Worm (Caenorhabditis elegans) whole organism, L2 larva: ENCODE measurements around the gene syp-1.

ENCODE experiments used
- C34F6.9 ChIP-seq: fragments of 150-350 bp; optimal IDR thresholded peaks from 2 replicates; lab custom pipeline; 2014; ENCODE audit warnings: missing biosample characterization, missing genetic modification characterization
- F13H6.1 ChIP-seq: sonication (generic microtip); optimal IDR thresholded peaks from 2 replicates; lab custom pipeline; 2016; ENCODE audit warnings: missing genetic modification characterization, missing compliant biosample characterization
- R02D3.7 ChIP-seq: fragments of 150-350 bp; optimal IDR thresholded peaks from 2 replicates; lab custom pipeline; 2014; ENCODE audit warnings: missing biosample characterization, missing genetic modification characterization
- alr-1 ChIP-seq: fragments of 150-350 bp; optimal IDR thresholded peaks from 2 replicates; lab custom pipeline; 2014; ENCODE audit warnings: missing biosample characterization, missing genetic modification characterization
- aly-2 ChIP-seq: fragments of 150-350 bp; optimal IDR thresholded peaks from 2 replicates; lab custom pipeline; 2014; ENCODE audit warnings: missing biosample characterization, missing genetic modification characterization
- ama-1 ChIP-seq: fragments of 150-350 bp; optimal IDR thresholded peaks from 2 replicates; lab custom pipeline; 2018; ENCODE audit warnings: inconsistent platforms
- blmp-1 ChIP-seq: sonication (generic microtip); optimal IDR thresholded peaks from 2 replicates; lab custom pipeline; 2017; ENCODE audit warnings: missing genetic modification characterization, mild to moderate bottlenecking, missing compliant biosample characterization, antibody characterized with exemption, moderate library complexity; ENCODE audit not compliant: insufficient read depth
- crh-2 ChIP-seq: sonication (generic microtip); optimal IDR thresholded peaks from 2 replicates; lab custom pipeline; 2017; ENCODE audit warnings: missing biosample characterization, missing genetic modification characterization
- egl-27 ChIP-seq: sonication (generic microtip); optimal IDR thresholded peaks from 3 replicates; lab custom pipeline; 2017; ENCODE audit warnings: missing biosample characterization, missing genetic modification reagents, missing genetic modification characterization
- elt-1 ChIP-seq: fragments of 150-350 bp; optimal IDR thresholded peaks from 2 replicates; lab custom pipeline; 2014; ENCODE audit warnings: missing biosample characterization, missing genetic modification characterization
- elt-3 ChIP-seq: sonication (generic microtip); optimal IDR thresholded peaks from 2 replicates; lab custom pipeline; 2017; ENCODE audit warnings: missing biosample characterization, missing genetic modification characterization
- fos-1 ChIP-seq: fragments of 150-350 bp; optimal IDR thresholded peaks from 2 replicates; lab custom pipeline; 2014; ENCODE audit warnings: missing biosample characterization, missing genetic modification characterization
- gmeb-1 ChIP-seq: fragments of 150-350 bp; optimal IDR thresholded peaks from 2 replicates; lab custom pipeline; 2014; ENCODE audit warnings: missing biosample characterization, missing genetic modification characterization
- lin-11 ChIP-seq: fragments of 150-350 bp; sonication (generic microtip); optimal IDR thresholded peaks from 2 replicates; lab custom pipeline; 2014; ENCODE audit warnings: missing biosample characterization, missing genetic modification characterization, inconsistent platforms, mixed read lengths
- lin-13 ChIP-seq: fragments of 150-350 bp; optimal IDR thresholded peaks from 2 replicates; lab custom pipeline; 2014; ENCODE audit warnings: missing biosample characterization, missing genetic modification reagents, missing genetic modification characterization
- lin-39 ChIP-seq: fragments of 150-350 bp; optimal IDR thresholded peaks from 2 replicates; lab custom pipeline; 2014; ENCODE audit warnings: missing biosample characterization, missing genetic modification reagents, missing genetic modification characterization
- lsy-2 ChIP-seq, 2 experiments: fragments of 150-350 bp in 1 of 2; sonication (generic microtip) in 1 of 2; optimal IDR thresholded peaks; 2 replicates each; lab custom pipeline; 2014 to 2017; ENCODE audit warnings: missing biosample characterization in 2 of 2, missing genetic modification characterization in 2 of 2
- mab-5 ChIP-seq: fragments of 150-350 bp; optimal IDR thresholded peaks from 2 replicates; lab custom pipeline; 2014; ENCODE audit warnings: missing biosample characterization, missing genetic modification characterization
- mbf-1 ChIP-seq: sonication (generic microtip); optimal IDR thresholded peaks from 2 replicates; lab custom pipeline; 2017; ENCODE audit warnings: missing biosample characterization, missing genetic modification characterization
- nhr-11 ChIP-seq: fragments of 150-350 bp; optimal IDR thresholded peaks from 2 replicates; lab custom pipeline; 2014; ENCODE audit warnings: missing biosample characterization, missing genetic modification characterization
- nhr-12 ChIP-seq: fragments of 150-350 bp; optimal IDR thresholded peaks from 2 replicates; lab custom pipeline; 2014; ENCODE audit warnings: missing biosample characterization, missing genetic modification characterization
- nhr-129 ChIP-seq: fragments of 150-350 bp; optimal IDR thresholded peaks from 2 replicates; lab custom pipeline; 2014; ENCODE audit warnings: missing biosample characterization, missing genetic modification characterization
- nhr-21 ChIP-seq: fragments of 150-350 bp; optimal IDR thresholded peaks from 2 replicates; lab custom pipeline; 2014; ENCODE audit warnings: missing biosample characterization, missing genetic modification characterization
- nhr-23 ChIP-seq: fragments of 150-350 bp; optimal IDR thresholded peaks from 2 replicates; lab custom pipeline; 2014; ENCODE audit warnings: missing biosample characterization, missing genetic modification reagents, missing genetic modification characterization
- nhr-237 ChIP-seq: fragments of 150-350 bp; optimal IDR thresholded peaks from 2 replicates; lab custom pipeline; 2014; ENCODE audit warnings: missing biosample characterization, missing genetic modification characterization
- nhr-25 ChIP-seq: fragments of 150-350 bp; sonication (generic microtip); optimal IDR thresholded peaks from 3 replicates; lab custom pipeline; 2014; ENCODE audit warnings: missing biosample characterization, missing genetic modification characterization
- nhr-77 ChIP-seq: fragments of 150-350 bp; optimal IDR thresholded peaks from 2 replicates; lab custom pipeline; 2014; ENCODE audit warnings: missing biosample characterization, missing genetic modification characterization
- sem-4 ChIP-seq: fragments of 150-350 bp; optimal IDR thresholded peaks from 2 replicates; lab custom pipeline; 2014; ENCODE audit warnings: missing biosample characterization, missing genetic modification reagents, missing genetic modification characterization
- skn-1 ChIP-seq: sonication (generic microtip); optimal IDR thresholded peaks from 2 replicates; lab custom pipeline; 2017; ENCODE audit warnings: missing biosample characterization, missing genetic modification characterization
- sma-3 ChIP-seq: sonication (generic microtip); optimal IDR thresholded peaks from 2 replicates; lab custom pipeline; 2016; ENCODE audit warnings: missing genetic modification reagents, missing genetic modification characterization, missing compliant biosample characterization
- sma-9 ChIP-seq, 2 experiments: fragments of 150-350 bp in 1 of 2; sonication (generic microtip) in 1 of 2; optimal IDR thresholded peaks; 2 replicates each; lab custom pipeline; 2014 to 2016; ENCODE audit warnings: missing genetic modification characterization in 2 of 2, mild to moderate bottlenecking in 1 of 2, missing biosample characterization in 1 of 2, missing compliant biosample characterization in 1 of 2, missing genetic modification reagents in 1 of 2, moderate library complexity in 1 of 2
- unc-55 ChIP-seq: fragments of 150-350 bp; sonication (generic microtip); optimal IDR thresholded peaks from 3 replicates; lab custom pipeline; 2014; ENCODE audit warnings: missing biosample characterization, missing genetic modification reagents, missing genetic modification characterization
- unc-62 ChIP-seq: fragments of 150-350 bp; optimal IDR thresholded peaks from 2 replicates; lab custom pipeline; 2014; ENCODE audit warnings: missing biosample characterization, missing genetic modification reagents, missing genetic modification characterization
- zag-1 ChIP-seq: fragments of 150-350 bp; optimal IDR thresholded peaks from 2 replicates; lab custom pipeline; 2014; ENCODE audit warnings: missing biosample characterization, missing genetic modification characterization
- ztf-1 ChIP-seq: fragments of 200-800 bp; sonication (Bioruptor generic); conservative IDR thresholded peaks from 2 replicates; pipeline ENCODE4 v1.3.6; 2022; ENCODE audit warnings: missing genetic modification characterization, missing compliant biosample characterization
- ztf-11 ChIP-seq: sonication (generic microtip); optimal IDR thresholded peaks from 2 replicates; lab custom pipeline; 2017; ENCODE audit warnings: missing biosample characterization, missing genetic modification characterization
- ztf-4 ChIP-seq: fragments of 150-350 bp; optimal IDR thresholded peaks from 2 replicates; lab custom pipeline; 2014; ENCODE audit warnings: missing biosample characterization, missing genetic modification characterization

Gene syp-1

DNA sequence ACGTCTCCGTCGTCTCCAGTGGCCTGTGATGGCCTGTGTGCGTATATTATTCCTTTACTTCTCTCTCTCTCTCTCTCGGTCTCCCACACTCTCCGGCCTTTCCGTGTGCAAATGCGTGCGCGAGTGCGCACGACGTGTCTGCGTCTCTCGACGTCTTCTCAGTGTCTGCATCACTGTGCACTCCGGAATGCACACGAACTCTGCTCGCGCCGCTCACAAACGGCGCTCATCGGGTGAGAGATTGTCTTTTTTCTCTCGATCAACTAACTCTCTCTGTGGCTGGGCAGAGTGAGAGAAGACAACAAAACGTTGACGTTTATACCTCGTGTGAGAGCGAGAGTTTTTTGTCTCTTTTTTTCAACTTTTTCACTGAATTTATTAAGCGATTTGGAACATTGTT lies 48.1 kb upstream of the syp-1 start (continued):
- TF ChIP-seq ztf-1 (GFP tag; lab: Robert Waterston, UW) = no peak

- TF ChIP-seq fos-1 (tag; lab: Kevin White, UChicago) (no peak), skn-1 (tag; lab: Kevin White, UChicago) (no peak), nhr-237 (tag; lab: Kevin White, UChicago) (no peak), ztf-11 (tag; lab: Kevin White, UChicago) (no peak), nhr-11 (tag; lab: Kevin White, UChicago) (no peak), alr-1 (tag; lab: Kevin White, UChicago) (no peak), sma-9 (GFP tag; optimal IDR thresholded peaks at IDR 0.05; lab: Kevin White, UChicago) (no peak), sma-9 (tag; optimal IDR thresholded peaks at IDR 0.05; lab: Kevin White, UChicago) (no peak), lin-39 (tag; lab: Kevin White, UChicago) (no peak), ztf-4 (tag; lab: Kevin White, UChicago) (no peak), mbf-1 (tag; lab: Kevin White, UChicago) (no peak), lsy-2 (tag; optimal IDR thresholded peaks at IDR 0.05; lab: Kevin White, UChicago) (no peak), nhr-21 (tag; lab: Kevin White, UChicago) (no peak), sem-4 (tag; lab: Kevin White, UChicago) (no peak), lin-13 (GFP tag; lab: Kevin White, UChicago) (no peak), nhr-77 (no peak), elt-3 (tag; lab: Kevin White, UChicago) (no peak), mab-5 (no peak), nhr-12 (no peak)
These were observed 47.3 kb upstream of the syp-1 start for ce11 chrV:16356798-16357197.

ce11 chrV:16357253-16357652 lies 46.8 kb upstream of the syp-1 start, which contains the start of gene pptr-1:
pptr-1 (plus strand) TSS chrV:16357521.
- no peak for TF ChIP-seq skn-1 (tag; lab: Kevin White, UChicago)
- TF ChIP-seq ztf-11 (tag; lab: Kevin White, UChicago) = no peak
- no peak for TF ChIP-seq ztf-1 (GFP tag; lab: Robert Waterston, UW)
- TF ChIP-seq blmp-1 (tag; lab: Kevin White, UChicago) = peak; percentile 86
- TF ChIP-seq crh-2 (tag; lab: Kevin White, UChicago) = peak; percentile 12
- no peak for TF ChIP-seq unc-62 (GFP tag; lab: Kevin White, UChicago)
- TF ChIP-seq F13H6.1 = no peak
- no peak for TF ChIP-seq mab-5
- no peak for TF ChIP-seq lin-13 (GFP tag; lab: Kevin White, UChicago)
- TF ChIP-seq lin-11 (tag; lab: Kevin White, UChicago) = no peak
- no peak for TF ChIP-seq lin-39 (tag; lab: Kevin White, UChicago)
- peak; percentile 70 for TF ChIP-seq fos-1 (tag; lab: Kevin White, UChicago)
- TF ChIP-seq, all 48 proteins: peak for 3

ce11 chrV:16361350-16361749 lies 42.7 kb upstream of the syp-1 start:
- TF ChIP-seq gmeb-1 (tag; lab: Kevin White, UChicago) (no peak), R02D3.7 (tag; lab: Kevin White, UChicago) (no peak), ama-1 (no peak), nhr-23 (tag; lab: Kevin White, UChicago) (no peak), lin-39 (tag; lab: Kevin White, UChicago) (no peak), lsy-2 (tag; optimal IDR thresholded peaks at IDR 0.05; lab: Kevin White, UChicago) (no peak), elt-3 (tag; lab: Kevin White, UChicago) (no peak), ztf-1 (GFP tag; lab: Robert Waterston, UW) (no peak)

DNA sequence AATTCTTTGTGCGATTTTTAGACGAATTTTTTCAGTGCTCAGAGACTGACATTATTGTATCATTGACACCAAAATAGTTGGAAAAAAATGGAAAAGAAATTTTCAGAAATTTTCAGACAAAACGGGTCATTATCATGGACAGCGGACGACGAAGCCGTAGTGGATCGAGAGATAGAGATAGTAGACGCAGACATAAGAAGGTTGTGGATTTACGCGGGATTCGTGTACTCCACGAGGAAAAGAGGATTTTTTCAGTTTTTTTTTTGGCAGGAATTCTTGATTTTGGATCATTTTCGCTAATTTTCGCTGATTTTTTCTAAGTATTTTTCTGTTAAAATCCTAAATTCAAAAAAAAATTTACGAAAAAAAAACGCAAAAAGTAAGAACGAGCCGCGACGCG lies 36.5 kb upstream of the syp-1 start, which contains the start of gene W08G11.3:
W08G11.3 (plus strand) TSS at position 107 of the 400 bp plus-strand sequence.
- TF ChIP-seq C34F6.9 (tag; lab: Kevin White, UChicago) = no peak
- peak; percentile 11 for TF ChIP-seq nhr-129 (tag; lab: Kevin White, UChicago)

DNA sequence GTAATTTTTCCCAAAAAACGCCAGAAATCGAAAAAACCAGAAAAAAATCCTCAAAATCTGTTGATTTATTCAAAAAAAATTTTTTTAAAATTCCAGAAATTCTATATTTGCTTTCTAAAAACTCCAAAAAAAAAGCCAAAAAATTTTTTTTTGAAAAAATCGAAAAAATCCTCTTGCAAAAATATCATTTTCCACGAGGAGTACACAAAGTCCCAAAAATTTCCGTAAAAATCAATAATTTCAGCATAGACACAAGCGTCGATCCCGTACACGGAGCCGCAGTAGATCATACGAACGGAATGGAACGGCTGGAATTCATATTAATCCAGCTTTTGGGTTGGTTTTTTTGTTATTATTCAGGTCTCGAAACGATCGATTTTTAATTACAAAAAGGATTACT lies 35.9 kb upstream of the syp-1 start:
- TF ChIP-seq unc-62 (GFP tag; lab: Kevin White, UChicago) = no peak
- no peak for TF ChIP-seq aly-2 (tag; lab: Kevin White, UChicago)
- no peak for TF ChIP-seq nhr-25 (tag; lab: Kevin White, UChicago)
- no peak for TF ChIP-seq unc-55 (GFP tag; lab: Kevin White, UChicago)
- no peak for TF ChIP-seq alr-1 (tag; lab: Kevin White, UChicago)
- no peak for TF ChIP-seq F13H6.1
- TF ChIP-seq nhr-129 (tag; lab: Kevin White, UChicago) = no peak
- TF ChIP-seq egl-27 = no peak
- TF ChIP-seq nhr-21 (tag; lab: Kevin White, UChicago) = no peak
- TF ChIP-seq sma-3 (GFP tag; lab: Kevin White, UChicago) = no peak
- no peak for TF ChIP-seq zag-1 (tag; lab: Kevin White, UChicago)
- no peak for TF ChIP-seq mab-5
- TF ChIP-seq elt-1 (tag; lab: Kevin White, UChicago) = no peak
- TF ChIP-seq lin-11 (tag; lab: Kevin White, UChicago) = no peak
